Worm (Caenorhabditis elegans): ENCODE data around the gene K12H6.6.

The K12H6.6 gene

ce11 chrII:2836853-2837252, 5.8 kb upstream of the K12H6.6 start, which contains the start of gene K12H6.7:
Gene K12H6.7 (minus strand): TSS chrII:2836953.
- no peak for TF ChIP-seq dpl-1 (GFP tag; optimal IDR thresholded peaks at IDR 0.05)
- TF ChIP-seq tbp1 (GFP tag; optimal IDR thresholded peaks at IDR 0.05) = no peak
- TF ChIP-seq B0336.3 (GFP tag; IDR thresholded peaks at IDR 0.05) = no peak
- TF ChIP-seq F10E7.11 (tag; optimal IDR thresholded peaks at IDR 0.05) = no peak
- TF ChIP-seq lin-26 (GFP tag; IDR thresholded peaks at IDR 0.05) = no peak
- TF ChIP-seq hlh-12 (tag; optimal IDR thresholded peaks at IDR 0.05) = no peak
- TF ChIP-seq mcd-1 (GFP tag; IDR thresholded peaks at IDR 0.05) = no peak
- no peak for TF ChIP-seq F23B12.7 (tag; optimal IDR thresholded peaks at IDR 0.05; ENCODE audit: insufficient read depth)
- TF ChIP-seq zfh-2 (GFP tag; conservative IDR thresholded peaks at IDR 0.05) = no peak
- no peak for TF ChIP-seq mes-4 (tag; optimal IDR thresholded peaks at IDR 0.05)
- TF ChIP-seq bed-1 (GFP tag; IDR thresholded peaks at IDR 0.05) = no peak
- TF ChIP-seq nfyb-1 (GFP tag; IDR thresholded peaks at IDR 0.05) = no peak
- no peak for TF ChIP-seq hsf-1 (GFP tag; IDR thresholded peaks at IDR 0.05)
- TF ChIP-seq F37B4.10 (GFP tag; IDR thresholded peaks at IDR 0.05) = no peak
- TF ChIP-seq aptf-2 (GFP tag; conservative IDR thresholded peaks at IDR 0.05) = no peak

- TF ChIP-seq F37B4.10 (GFP tag; IDR thresholded peaks at IDR 0.05) (no peak), Y79H2A.3 (GFP tag; conservative IDR thresholded peaks at IDR 0.05) (no peak), nhr-80 (tag; optimal IDR thresholded peaks at IDR 0.05) (peak; percentile 66), attf-5 (GFP tag; optimal IDR thresholded peaks at IDR 0.05) (peak; percentile 10)
Observed at ce11 chrII:2834105-2834504, 3.1 kb upstream of the K12H6.6 start.

ce11 chrII:2832539-2832938, 1.5 kb upstream of the K12H6.6 start:
- TF ChIP-seq lsl-1 (GFP tag; optimal IDR thresholded peaks at IDR 0.05) (no peak), F49E8.2 (tag; optimal IDR thresholded peaks at IDR 0.05; ENCODE audit: insufficient read depth) (no peak), ztf-25 (GFP tag; IDR thresholded peaks at IDR 0.05) (no peak), snpc-1.1 (tag; optimal IDR thresholded peaks at IDR 0.05; ENCODE audit: insufficient read depth) (no peak), cebp-1 (GFP tag; IDR thresholded peaks at IDR 0.05) (no peak), cebp-1 (tag; optimal IDR thresholded peaks at IDR 0.05) (no peak), hlh-26 (GFP tag; conservative IDR thresholded peaks at IDR 0.05) (no peak), Y56A3A.18 (GFP tag; IDR thresholded peaks at IDR 0.05) (0 out of 2 replicates have a peak, but pooled peaks have one; percentile 27)

- no peak for TF ChIP-seq F37B4.10 (GFP tag; IDR thresholded peaks at IDR 0.05)
- TF ChIP-seq lin-40 (tag; optimal IDR thresholded peaks at IDR 0.05) = peak; percentile 19
- peak; percentile 34 for TF ChIP-seq ama-1 (optimal IDR thresholded peaks at IDR 0.05)
- TF ChIP-seq ama-1 (GFP tag; optimal IDR thresholded peaks at IDR 0.05) = no peak
- no peak for TF ChIP-seq ztf-18 (tag; optimal IDR thresholded peaks at IDR 0.05)
- TF ChIP-seq atf-7 (tag; optimal IDR thresholded peaks at IDR 0.05) = peak; percentile 82
- TF ChIP-seq dox-1 (GFP tag; IDR thresholded peaks at IDR 0.05) = no peak
Observed at ce11 chrII:2832098-2832497, 1.1 kb upstream of the K12H6.6 start.

ce11 chrII:2830144-2830543, 889 bp downstream of the K12H6.6 start:
- TF ChIP-seq aptf-2 (GFP tag; conservative IDR thresholded peaks at IDR 0.05) (0 out of 2 replicates have a peak, but pooled peaks have one; percentile 14), let-526 (GFP tag; IDR thresholded peaks at IDR 0.05) (no peak), K11D2.4 (GFP tag; IDR thresholded peaks at IDR 0.05) (no peak), ceh-58 (GFP tag; IDR thresholded peaks at IDR 0.05) (no peak)

All from whole organism, young adult.